Fruit fly (Drosophila melanogaster): ENCODE measurements around the gene CG4238.

The CG4238 gene

dm6 chr2L:1987434-1988191, 22.0 kb upstream of the CG4238 start, which contains the start of gene Got2 (continued):
- TF ChIP-seq prd (optimal IDR thresholded peaks at IDR 0.05) (no peak), prd (GFP tag; IDR thresholded peaks at IDR 0.05) (0 out of 3 replicates have a peak, but pooled peaks have one; percentile 32), MESR4 (GFP tag; optimal IDR thresholded peaks at IDR 0.05) (no peak), CG3847 (GFP tag; IDR thresholded peaks at IDR 0.05) (0 out of 2 replicates have a peak, but pooled peaks have one; percentile 33), CG4360 (GFP tag; IDR thresholded peaks at IDR 0.05) (no peak), Usf (GFP tag; optimal IDR thresholded peaks at IDR 0.05) (no peak), CG9437 (GFP tag; optimal IDR thresholded peaks at IDR 0.05) (peak; percentile 61), CG6689 (GFP tag; IDR thresholded peaks at IDR 0.05) (peak; percentile 11; the same call in 1 of the 2 replicates), bbx (GFP tag; IDR thresholded peaks at IDR 0.05; ENCODE audit: partially characterized antibody) (peak; percentile 81), vnd (GFP tag; IDR thresholded peaks at IDR 0.05; ENCODE audit: partially characterized antibody) (peak; percentile 78), Dref (GFP tag; IDR thresholded peaks at IDR 0.05) (peak; percentile 54), kay (GFP tag; optimal IDR thresholded peaks at IDR 0.05) (no peak), Lpt (GFP tag; optimal IDR thresholded peaks at IDR 0.05) (no peak), scrt (GFP tag; optimal IDR thresholded peaks at IDR 0.05) (no peak), CG14014 (GFP tag; IDR thresholded peaks at IDR 0.05) (peak; percentile 27; the same call in 1 of the 2 replicates), lola (GFP tag; optimal IDR thresholded peaks at IDR 0.05) (no peak), CG3163 (GFP tag; optimal IDR thresholded peaks at IDR 0.05) (no peak), slbo (GFP tag; IDR thresholded peaks at IDR 0.05) (peak; percentile 57), CG7839 (tag; optimal IDR thresholded peaks at IDR 0.05) (peak; percentile 48), cg (GFP tag; optimal IDR thresholded peaks at IDR 0.05) (no peak), sna (GFP tag; IDR thresholded peaks at IDR 0.05; ENCODE audit: partially characterized antibody) (peak; percentile 87)

- TF ChIP-seq CG1832 (GFP tag; optimal IDR thresholded peaks at IDR 0.05) (no peak), sens (GFP tag) (peak; percentile 23), Opbp (GFP tag; IDR thresholded peaks at IDR 0.05; ENCODE audit: partially characterized antibody) (no peak), Jarid2 (GFP tag; optimal IDR thresholded peaks at IDR 0.05) (peak; percentile 54), Ets65A (GFP tag) (peak; percentile 32), Camta (GFP tag; optimal IDR thresholded peaks at IDR 0.05) (peak; percentile 5), Gug (GFP tag; IDR thresholded peaks at IDR 0.05) (0 out of 4 replicates have a peak, but pooled peaks have one; percentile 2), so (GFP tag; IDR thresholded peaks at IDR 0.05) (0 out of 3 replicates have a peak, but pooled peaks have one; percentile 31), Trl (optimal IDR thresholded peaks at IDR 0.05) (peak in 1 of 2 experiments; percentile 0), Trl (GFP tag; optimal IDR thresholded peaks at IDR 0.05) (no peak), ci (GFP tag; IDR thresholded peaks at IDR 0.05) (0 out of 3 replicates have a peak, but pooled peaks have one; percentile 28), CHES-1-like (GFP tag; optimal IDR thresholded peaks at IDR 0.05) (no peak), nom (GFP tag; optimal IDR thresholded peaks at IDR 0.05) (peak; percentile 21), MBD-R2 (GFP tag; IDR thresholded peaks at IDR 0.05) (peak; percentile 7; the same call in 1 of the 2 replicates), bab2 (GFP tag; optimal IDR thresholded peaks at IDR 0.05) (no peak), Vsx1 (GFP tag; optimal IDR thresholded peaks at IDR 0.05) (no peak)
Measured at dm6 chr2L:1988192-1988561, 21.5 kb upstream of the CG4238 start, which contains the start of gene Npc2a. TSS of gene Npc2a (plus strand) at chr2L:1988290.
